Worm (Caenorhabditis elegans): ENCODE data around the gene F56D2.5.

Gene F56D2.5

ce11 chrIII:5543727-5544345 lies 37.4 kb downstream of the F56D2.5 start, which contains the start of gene D1044.1:
Gene D1044.1 (plus strand): TSS chrIII:5544295.
- TF ChIP-seq ceh-45 (GFP tag; IDR thresholded peaks at IDR 0.05) (no peak), ztf-16 (tag; optimal IDR thresholded peaks at IDR 0.05) (no peak), unc-3 (GFP tag; conservative IDR thresholded peaks at IDR 0.05) (no peak), unc-3 (tag; optimal IDR thresholded peaks at IDR 0.05) (no peak), nhr-11 (tag; optimal IDR thresholded peaks at IDR 0.05) (no peak), K02D7.2 (tag; optimal IDR thresholded peaks at IDR 0.05) (no peak), eyg-1 (tag; optimal IDR thresholded peaks at IDR 0.05) (no peak), elt-2 (tag; optimal IDR thresholded peaks at IDR 0.05) (no peak), unc-42 (tag; optimal IDR thresholded peaks at IDR 0.05) (no peak)

- TF ChIP-seq tbx-2 (tag; optimal IDR thresholded peaks at IDR 0.05) (no peak), sox-4 (tag; optimal IDR thresholded peaks at IDR 0.05) (no peak), npax-4 (tag; optimal IDR thresholded peaks at IDR 0.05) (no peak)
These were observed 38.2 kb downstream of the F56D2.5 start, which contains the start of gene D1044.6 for ce11 chrIII:5543050-5543449. Gene D1044.6 (minus strand): TSS chrIII:5543177.

- TF ChIP-seq odd-2 (tag; optimal IDR thresholded peaks at IDR 0.05) (no peak), pax-1 (tag; optimal IDR thresholded peaks at IDR 0.05) (no peak), ttx-3 (tag; optimal IDR thresholded peaks at IDR 0.05) (no peak), pros-1 (tag; optimal IDR thresholded peaks at IDR 0.05) (no peak), C08G9.2 (tag; optimal IDR thresholded peaks at IDR 0.05) (no peak), Y22D7AL.16 (tag; optimal IDR thresholded peaks at IDR 0.05) (no peak), ceh-2 (tag; optimal IDR thresholded peaks at IDR 0.05) (no peak), K09A11.1 (tag; optimal IDR thresholded peaks at IDR 0.05; ENCODE audit: insufficient read depth) (no peak), fax-1 (tag; optimal IDR thresholded peaks at IDR 0.05) (no peak), unc-3 (GFP tag; conservative IDR thresholded peaks at IDR 0.05) (no peak), unc-3 (tag; optimal IDR thresholded peaks at IDR 0.05) (no peak), elt-4 (tag; optimal IDR thresholded peaks at IDR 0.05) (no peak), ceh-30 (tag; optimal IDR thresholded peaks at IDR 0.05) (no peak), lim-6 (tag; optimal IDR thresholded peaks at IDR 0.05) (no peak), pha-2 (tag; optimal IDR thresholded peaks at IDR 0.05) (no peak), ceh-24 (tag; optimal IDR thresholded peaks at IDR 0.05) (no peak), ama-1 (optimal IDR thresholded peaks at IDR 0.05) (no peak)
These were observed 39.4 kb downstream of the F56D2.5 start for ce11 chrIII:5541777-5542176.
